Fruit fly (Drosophila melanogaster): ENCODE data around the gene Ack.

Gene Ack

DNA sequence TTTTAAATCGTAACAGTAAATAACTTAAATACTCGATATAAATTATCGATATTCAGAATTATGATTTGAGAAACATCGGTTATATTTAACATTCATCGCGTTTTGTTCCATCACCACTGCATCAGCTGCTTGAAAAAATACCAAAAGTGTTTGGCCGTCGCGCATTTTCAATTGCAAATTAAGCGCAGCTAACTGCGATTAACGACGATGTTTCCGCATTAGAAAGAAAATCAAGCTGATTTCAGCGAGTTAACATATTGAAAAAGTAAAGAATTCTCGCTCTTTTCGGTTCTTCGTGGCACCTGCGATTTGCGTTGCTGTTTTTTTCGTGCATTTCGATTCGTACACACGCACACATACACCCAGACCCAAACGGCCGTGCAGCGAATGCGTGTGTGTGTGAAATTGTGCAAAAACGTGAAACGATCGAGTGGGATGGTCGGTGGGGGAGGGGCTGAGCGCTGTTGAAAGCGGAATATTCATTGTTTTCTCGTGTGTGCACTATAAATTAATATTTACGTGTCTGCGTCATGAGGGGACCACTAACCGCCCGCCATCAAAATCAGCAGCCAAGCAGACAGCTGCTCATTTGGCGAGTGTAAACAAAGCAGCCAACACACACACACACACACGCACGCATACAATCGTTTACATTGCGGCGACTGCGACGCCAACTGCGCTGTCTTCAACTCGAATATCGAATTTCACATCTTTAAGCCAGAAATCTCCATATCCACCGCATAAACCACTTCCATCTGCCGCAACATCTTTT lies at the start of gene Ack:
Gene Ack (plus strand): TSS at position 115 of the 772 bp plus-strand sequence.
- TF ChIP-seq CG6163 (GFP tag; IDR thresholded peaks at IDR 0.05) (0 out of 3 replicates have a peak, but pooled peaks have one; percentile 9), CG8319 (GFP tag; optimal IDR thresholded peaks at IDR 0.05) (no peak), fkh (GFP tag; optimal IDR thresholded peaks at IDR 0.05) (peak; percentile 93), svp (GFP tag) (peak; percentile 15), CG6854 (GFP tag; optimal IDR thresholded peaks at IDR 0.05) (no peak), Eip78C (GFP tag) (peak; percentile 56), ss (GFP tag; optimal IDR thresholded peaks at IDR 0.05) (peak; percentile 41 to 49), vri (GFP tag; optimal IDR thresholded peaks at IDR 0.05) (peak; percentile 17), Sox14 (GFP tag; optimal IDR thresholded peaks at IDR 0.05) (peak; percentile 54), Lpt (GFP tag; optimal IDR thresholded peaks at IDR 0.05) (no peak), CG1621 (tag; optimal IDR thresholded peaks at IDR 0.05) (peak; percentile 28)

DNA sequence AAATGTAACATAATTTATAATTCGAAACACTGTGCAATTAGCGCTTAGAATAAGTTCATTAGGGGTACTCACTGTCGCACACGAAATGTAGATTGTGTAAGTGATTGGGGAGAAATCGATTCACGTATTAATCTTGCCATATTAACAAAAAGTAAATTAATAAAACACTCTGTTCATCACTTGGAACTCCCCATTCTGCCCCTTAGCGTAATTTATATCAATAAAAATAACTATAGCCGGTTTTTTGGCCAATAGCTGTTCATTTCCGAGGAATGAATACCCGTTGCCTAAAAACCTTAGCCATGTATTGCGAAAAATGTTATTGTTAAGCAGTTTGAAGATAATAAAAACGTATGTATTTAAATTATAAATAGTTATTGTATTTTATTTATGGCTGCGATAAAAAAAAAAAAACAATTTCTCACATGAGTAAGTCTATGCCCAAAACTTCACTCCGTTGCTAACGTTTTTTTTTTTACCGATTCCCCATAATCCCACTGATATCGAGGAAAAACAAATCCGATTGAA lies 48.6 kb upstream of the Ack start, which contains the start of gene Ugt305A1:
Gene Ugt305A1 (plus strand): TSS at position 478 of the 528 bp plus-strand sequence.
- TF ChIP-seq cyc (GFP tag; optimal IDR thresholded peaks at IDR 0.05) (no peak), Hr38 (GFP tag; optimal IDR thresholded peaks at IDR 0.05) (no peak), CG16779 (tag; optimal IDR thresholded peaks at IDR 0.05) (no peak), vri (GFP tag; optimal IDR thresholded peaks at IDR 0.05) (no peak), CG10631 (GFP tag; optimal IDR thresholded peaks at IDR 0.05) (no peak), Met (GFP tag; optimal IDR thresholded peaks at IDR 0.05) (no peak), ss (GFP tag; optimal IDR thresholded peaks at IDR 0.05) (no peak), Smox (GFP tag; optimal IDR thresholded peaks at IDR 0.05) (no peak), svp (GFP tag) (peak; percentile 14), OdsH (GFP tag; optimal IDR thresholded peaks at IDR 0.05) (no peak), fkh (GFP tag; optimal IDR thresholded peaks at IDR 0.05) (no peak), CG4318 (GFP tag; optimal IDR thresholded peaks at IDR 0.05) (no peak), CG34406 (GFP tag; optimal IDR thresholded peaks at IDR 0.05) (no peak), CG11294 (GFP tag; IDR thresholded peaks at IDR 0.05) (no peak), CG11902 (GFP tag; optimal IDR thresholded peaks at IDR 0.05) (no peak), CG6276 (GFP tag; optimal IDR thresholded peaks at IDR 0.05) (no peak), CG31627 (GFP tag; optimal IDR thresholded peaks at IDR 0.05) (no peak), CG6163 (GFP tag; IDR thresholded peaks at IDR 0.05) (no peak), CG15336 (GFP tag; IDR thresholded peaks at IDR 0.05) (peak; percentile 38; the same call in 1 of the 2 replicates), CG8319 (GFP tag; optimal IDR thresholded peaks at IDR 0.05) (no peak), CG3032 (tag; optimal IDR thresholded peaks at IDR 0.05) (no peak), CG8119 (GFP tag; IDR thresholded peaks at IDR 0.05) (peak; percentile 29; the same call in 1 of the 3 replicates), CG32006 (GFP tag; optimal IDR thresholded peaks at IDR 0.05) (no peak), fd59A (GFP tag; optimal IDR thresholded peaks at IDR 0.05) (no peak), dsx (GFP tag; optimal IDR thresholded peaks at IDR 0.05; ENCODE audit: poor library complexity, severe bottlenecking) (no peak), Hr4 (GFP tag; optimal IDR thresholded peaks at IDR 0.05) (peak; percentile 13), Gug (GFP tag; IDR thresholded peaks at IDR 0.05) (no peak), achi (GFP tag; optimal IDR thresholded peaks at IDR 0.05) (peak; percentile 17), dac (GFP tag; optimal IDR thresholded peaks at IDR 0.05) (no peak), pdm3 (GFP tag; optimal IDR thresholded peaks at IDR 0.05) (no peak)

DNA sequence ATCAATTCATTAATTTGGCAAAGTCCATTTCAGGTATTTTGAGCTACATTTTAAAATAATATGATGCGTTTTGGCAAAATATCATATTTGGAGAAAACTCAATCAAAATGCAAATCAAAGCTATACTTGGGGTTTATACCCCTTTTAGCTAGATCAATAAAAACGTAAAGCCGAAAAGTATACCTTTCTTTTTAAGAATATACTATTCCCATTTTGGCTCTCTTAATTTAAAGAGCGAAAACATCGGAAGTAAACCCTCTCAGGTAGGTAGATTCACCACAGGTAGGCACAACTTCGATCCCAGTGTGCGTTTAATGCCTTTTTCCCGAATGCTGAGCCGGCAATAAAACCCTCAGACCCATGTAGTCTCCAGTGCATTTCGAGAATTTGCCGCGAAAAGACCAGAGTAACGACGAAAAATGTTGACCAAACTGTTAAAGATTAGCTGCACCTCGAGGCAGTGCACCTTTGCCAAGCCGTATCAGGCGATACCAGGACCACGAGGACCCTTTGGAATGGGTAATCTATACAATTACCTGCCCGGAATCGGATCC lies 46.0 kb upstream of the Ack start, which contains the start of gene dib:
Gene dib (plus strand): TSS at position 372 of the 554 bp plus-strand sequence.
- no peak for TF ChIP-seq CG10669 (GFP tag; optimal IDR thresholded peaks at IDR 0.05)
- TF ChIP-seq CG32006 (GFP tag; optimal IDR thresholded peaks at IDR 0.05), result no peak
- no peak for TF ChIP-seq CG7368 (GFP tag; optimal IDR thresholded peaks at IDR 0.05)
- TF ChIP-seq Hr4 (GFP tag; optimal IDR thresholded peaks at IDR 0.05), result no peak
- no peak for TF ChIP-seq Eip93F (GFP tag; optimal IDR thresholded peaks at IDR 0.05)
